Worm (Caenorhabditis elegans) whole organism, mixed stage, embryonic: Measurements from ENCODE around the gene C35D10.17.

Experiments
- M03D4.4 ChIP-seq: sonication (generic microtip); optimal IDR thresholded peaks from 2 replicates; lab custom pipeline; 2017; ENCODE audit warnings: mild to moderate bottlenecking, missing genetic modification characterization, missing compliant biosample characterization
- blmp-1 ChIP-seq: fragments of 150-350 bp; optimal IDR thresholded peaks from 2 replicates; lab custom pipeline; 2014; ENCODE audit warnings: missing biosample characterization, missing genetic modification characterization
- elt-1 ChIP-seq: sonication (generic microtip); optimal IDR thresholded peaks from 2 replicates; lab custom pipeline; 2017; ENCODE audit warnings: missing genetic modification characterization, mild to moderate bottlenecking, missing compliant biosample characterization, antibody characterized with exemption, moderate library complexity, borderline replicate concordance; ENCODE audit not compliant: insufficient read depth
- ham-2 ChIP-seq: fragments of 200-800 bp; sonication (Bioruptor generic); optimal IDR thresholded peaks from 2 replicates; lab custom pipeline; 2018; ENCODE audit warnings: mild to moderate bottlenecking, missing genetic modification characterization, missing compliant biosample characterization
- lin-13 ChIP-seq: fragments of 150-350 bp; optimal IDR thresholded peaks from 2 replicates; lab custom pipeline; 2014; ENCODE audit warnings: missing biosample characterization, missing genetic modification characterization
- lin-32 ChIP-seq: fragments of 200-800 bp; sonication (Bioruptor generic); optimal IDR thresholded peaks from 2 replicates; lab custom pipeline; 2018; ENCODE audit warnings: mild to moderate bottlenecking, missing genetic modification characterization, missing compliant biosample characterization
- mls-2 ChIP-seq: sonication (generic microtip); optimal IDR thresholded peaks from 2 replicates; lab custom pipeline; 2016; ENCODE audit warnings: mild to moderate bottlenecking, missing genetic modification characterization, moderate library complexity, missing compliant biosample characterization
- nhr-12 ChIP-seq: fragments of 150-350 bp; optimal IDR thresholded peaks from 2 replicates; lab custom pipeline; 2014; ENCODE audit warnings: missing biosample characterization, missing genetic modification characterization
- nhr-237 ChIP-seq: fragments of 150-350 bp; optimal IDR thresholded peaks from 2 replicates; lab custom pipeline; 2014; ENCODE audit warnings: missing biosample characterization, missing genetic modification characterization
- snpc-4 ChIP-seq: fragments of 150-350 bp; optimal IDR thresholded peaks from 2 replicates; lab custom pipeline; 2014; ENCODE audit warnings: missing biosample characterization, missing genetic modification characterization
- unc-39 ChIP-seq: fragments of 150-350 bp; optimal IDR thresholded peaks from 2 replicates; lab custom pipeline; 2014; ENCODE audit warnings: missing biosample characterization, missing genetic modification characterization
- unc-62 ChIP-seq: fragments of 150-350 bp; optimal IDR thresholded peaks from 2 replicates; lab custom pipeline; 2014; ENCODE audit warnings: missing biosample characterization, missing genetic modification reagents, missing genetic modification characterization
- ztf-11 ChIP-seq: fragments of 150-350 bp; optimal IDR thresholded peaks from 2 replicates; lab custom pipeline; 2014; ENCODE audit warnings: missing biosample characterization, missing genetic modification characterization

- no peak for TF ChIP-seq nhr-237 (tag; lab: Kevin White, UChicago)
- TF ChIP-seq blmp-1 (tag; lab: Kevin White, UChicago) = no peak
- no peak for TF ChIP-seq unc-62 (GFP tag; lab: Kevin White, UChicago)
- no peak for TF ChIP-seq ztf-11 (tag; lab: Kevin White, UChicago)
- no peak for TF ChIP-seq mls-2 (tag; lab: Kevin White, UChicago)
- no peak for TF ChIP-seq unc-39 (tag; lab: Kevin White, UChicago)
- no peak for TF ChIP-seq elt-1 (tag; lab: Kevin White, UChicago)
- TF ChIP-seq M03D4.4 = no peak
- TF ChIP-seq nhr-12 = no peak
- TF ChIP-seq snpc-4 (tag; lab: Kevin White, UChicago) = no peak
- TF ChIP-seq lin-32 (GFP tag; lab: Kevin White, UChicago) = no peak
- TF ChIP-seq lin-13 (tag; lab: Kevin White, UChicago) = no peak
- TF ChIP-seq ham-2 = no peak
These were observed 14.8 kb upstream of the C35D10.17 start, which contains the start of gene ced-4 for ce11 chrIII:4852025-4852424.
